Worm (Caenorhabditis elegans) whole organism, mixed stage, embryonic: ENCODE results near the gene srh-170.

ENCODE experiments used
- bed-3 ChIP-seq: fragments of 200-800 bp; sonication (Bioruptor generic); optimal IDR thresholded peaks from 3 replicates; lab custom pipeline; 2018; ENCODE audit warnings: mild to moderate bottlenecking, missing genetic modification characterization, moderate library complexity, missing compliant biosample characterization
- blmp-1 ChIP-seq: fragments of 150-350 bp; optimal IDR thresholded peaks from 2 replicates; lab custom pipeline; 2014; ENCODE audit warnings: missing biosample characterization, missing genetic modification characterization
- ceh-39 ChIP-seq: fragments of 150-350 bp; optimal IDR thresholded peaks from 2 replicates; lab custom pipeline; 2014; ENCODE audit warnings: missing biosample characterization, missing genetic modification characterization
- ceh-43 ChIP-seq: fragments of 200-800 bp; sonication (Bioruptor generic); optimal IDR thresholded peaks from 2 replicates; lab custom pipeline; 2018; ENCODE audit warnings: mild to moderate bottlenecking, missing genetic modification characterization, moderate library complexity, missing compliant biosample characterization
- ces-1 ChIP-seq: fragments of 150-350 bp; optimal IDR thresholded peaks from 2 replicates; lab custom pipeline; 2014; ENCODE audit warnings: missing biosample characterization, missing genetic modification reagents, missing genetic modification characterization
- cnd-1 ChIP-seq: fragments of 200-800 bp; sonication (Bioruptor generic); optimal IDR thresholded peaks from 2 replicates; lab custom pipeline; 2018; ENCODE audit warnings: mild to moderate bottlenecking, missing genetic modification characterization, missing compliant biosample characterization
- elt-1 ChIP-seq: sonication (generic microtip); optimal IDR thresholded peaks from 2 replicates; lab custom pipeline; 2017; ENCODE audit warnings: missing genetic modification characterization, mild to moderate bottlenecking, missing compliant biosample characterization, antibody characterized with exemption, moderate library complexity, borderline replicate concordance; ENCODE audit not compliant: insufficient read depth
- elt-3 ChIP-seq: fragments of 150-350 bp; optimal IDR thresholded peaks from 2 replicates; lab custom pipeline; 2014; ENCODE audit warnings: missing biosample characterization, missing genetic modification characterization
- ham-2 ChIP-seq: fragments of 200-800 bp; sonication (Bioruptor generic); optimal IDR thresholded peaks from 2 replicates; lab custom pipeline; 2018; ENCODE audit warnings: mild to moderate bottlenecking, missing genetic modification characterization, missing compliant biosample characterization
- hlh-1 ChIP-seq: fragments of 150-350 bp; optimal IDR thresholded peaks from 2 replicates; lab custom pipeline; 2014; ENCODE audit warnings: missing biosample characterization, missing genetic modification reagents, missing genetic modification characterization
- lin-13 ChIP-seq: fragments of 150-350 bp; optimal IDR thresholded peaks from 2 replicates; lab custom pipeline; 2014; ENCODE audit warnings: missing biosample characterization, missing genetic modification characterization
- lin-32 ChIP-seq: fragments of 200-800 bp; sonication (Bioruptor generic); optimal IDR thresholded peaks from 2 replicates; lab custom pipeline; 2018; ENCODE audit warnings: mild to moderate bottlenecking, missing genetic modification characterization, missing compliant biosample characterization
- lsy-2 ChIP-seq: fragments of 150-350 bp; optimal IDR thresholded peaks from 2 replicates; lab custom pipeline; 2014; ENCODE audit warnings: missing biosample characterization, missing genetic modification characterization
- mab-5 ChIP-seq: fragments of 150-350 bp; optimal IDR thresholded peaks from 2 replicates; lab custom pipeline; 2014; ENCODE audit warnings: missing biosample characterization, missing genetic modification characterization
- mep-1 ChIP-seq: fragments of 150-350 bp; optimal IDR thresholded peaks from 2 replicates; lab custom pipeline; 2017; ENCODE audit warnings: missing biosample characterization, missing genetic modification reagents, missing genetic modification characterization, inconsistent platforms
- mls-2 ChIP-seq: sonication (generic microtip); optimal IDR thresholded peaks from 2 replicates; lab custom pipeline; 2016; ENCODE audit warnings: mild to moderate bottlenecking, missing genetic modification characterization, moderate library complexity, missing compliant biosample characterization
- nhr-12 ChIP-seq: fragments of 150-350 bp; optimal IDR thresholded peaks from 2 replicates; lab custom pipeline; 2014; ENCODE audit warnings: missing biosample characterization, missing genetic modification characterization
- nhr-237 ChIP-seq: fragments of 150-350 bp; optimal IDR thresholded peaks from 2 replicates; lab custom pipeline; 2014; ENCODE audit warnings: missing biosample characterization, missing genetic modification characterization
- nhr-28 ChIP-seq: fragments of 150-350 bp; optimal IDR thresholded peaks from 2 replicates; lab custom pipeline; 2014; ENCODE audit warnings: missing biosample characterization, missing genetic modification characterization
- nhr-76 ChIP-seq: sonication (generic microtip); optimal IDR thresholded peaks from 2 replicates; lab custom pipeline; 2017; ENCODE audit warnings: missing biosample characterization, missing genetic modification characterization
- pha-4 ChIP-seq: fragments of 150-350 bp; optimal IDR thresholded peaks from 2 replicates; lab custom pipeline; 2018; ENCODE audit warnings: missing biosample characterization, missing genetic modification reagents, missing genetic modification characterization
- sem-2 ChIP-seq: fragments of 200-800 bp; sonication (Bioruptor generic); optimal IDR thresholded peaks from 2 replicates; lab custom pipeline; 2018; ENCODE audit warnings: mild to moderate bottlenecking, missing genetic modification characterization, missing compliant biosample characterization
- sptf-1 ChIP-seq: sonication (generic microtip); optimal IDR thresholded peaks from 2 replicates; lab custom pipeline; 2017; ENCODE audit warnings: mild to moderate bottlenecking, missing genetic modification characterization, moderate library complexity, missing compliant biosample characterization
- tbx-8 ChIP-seq: fragments of 200-800 bp; sonication (Bioruptor generic); optimal IDR thresholded peaks from 2 replicates; lab custom pipeline; 2018; ENCODE audit warnings: mild to moderate bottlenecking, missing genetic modification characterization, moderate library complexity, missing compliant biosample characterization
- unc-62 ChIP-seq: fragments of 150-350 bp; optimal IDR thresholded peaks from 2 replicates; lab custom pipeline; 2014; ENCODE audit warnings: missing biosample characterization, missing genetic modification reagents, missing genetic modification characterization
- zip-8 ChIP-seq: fragments of 150-350 bp; optimal IDR thresholded peaks from 2 replicates; lab custom pipeline; 2014; ENCODE audit warnings: missing biosample characterization, missing genetic modification characterization
- ztf-11 ChIP-seq: fragments of 150-350 bp; optimal IDR thresholded peaks from 2 replicates; lab custom pipeline; 2014; ENCODE audit warnings: missing biosample characterization, missing genetic modification characterization

srh-170 gene

DNA sequence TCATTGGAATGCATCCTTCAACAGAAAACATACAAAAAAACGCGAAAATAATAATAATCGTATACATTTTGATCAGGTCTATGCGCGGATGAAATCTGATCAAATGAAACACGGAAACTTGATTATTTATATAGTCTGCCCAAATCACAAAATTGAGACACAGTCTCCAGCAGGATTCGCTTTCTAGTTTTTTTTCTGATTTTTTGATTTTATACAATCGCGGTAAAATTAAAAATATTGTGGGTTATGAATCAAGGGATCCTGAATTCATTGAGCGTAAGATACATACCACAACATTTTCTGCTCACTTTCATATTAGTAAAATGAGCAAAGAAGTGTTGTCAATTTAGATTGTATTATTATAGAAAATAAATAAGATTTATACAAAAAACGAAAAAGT is 39.6 kb downstream of the srh-170 start, which contains the start of gene clec-230:
TSS of gene clec-230 (minus strand) at position 101 of the 400 bp plus-strand sequence.
- TF ChIP-seq lsy-2 (no peak), lin-32 (GFP tag; lab: Kevin White, UChicago) (no peak), bed-3 (GFP tag; lab: Kevin White, UChicago) (no peak), elt-3 (tag; lab: Kevin White, UChicago) (no peak)

DNA sequence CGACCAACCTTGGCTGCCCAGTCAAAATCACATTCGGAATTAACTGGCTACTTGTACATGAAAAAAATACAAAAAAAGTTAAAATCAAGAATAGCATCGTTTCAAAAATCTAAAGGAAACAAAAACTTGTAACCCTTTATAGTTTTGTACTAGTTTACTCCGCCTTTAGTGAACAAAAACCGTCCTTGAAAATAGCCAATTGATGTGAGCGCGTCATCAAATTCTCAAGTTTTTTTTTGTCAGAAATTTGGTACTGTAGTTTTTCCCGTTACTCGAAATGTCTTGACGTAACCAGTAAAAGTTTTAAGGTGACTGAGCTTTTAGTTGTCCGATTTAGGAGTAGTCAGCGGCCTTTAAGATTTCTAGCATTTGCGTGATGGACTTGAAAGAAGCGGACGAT is 41.4 kb downstream of the srh-170 start, which contains the start of gene C29F3.3:
TSS of gene C29F3.3 (minus strand) at position 101 of the 400 bp plus-strand sequence.
- TF ChIP-seq elt-1 (tag; lab: Kevin White, UChicago) = no peak
- no peak for TF ChIP-seq pha-4 (tag; lab: Kevin White, UChicago)
- TF ChIP-seq nhr-12 (tag; lab: Kevin White, UChicago) = no peak
- TF ChIP-seq, all 35 proteins: peak for 0

DNA sequence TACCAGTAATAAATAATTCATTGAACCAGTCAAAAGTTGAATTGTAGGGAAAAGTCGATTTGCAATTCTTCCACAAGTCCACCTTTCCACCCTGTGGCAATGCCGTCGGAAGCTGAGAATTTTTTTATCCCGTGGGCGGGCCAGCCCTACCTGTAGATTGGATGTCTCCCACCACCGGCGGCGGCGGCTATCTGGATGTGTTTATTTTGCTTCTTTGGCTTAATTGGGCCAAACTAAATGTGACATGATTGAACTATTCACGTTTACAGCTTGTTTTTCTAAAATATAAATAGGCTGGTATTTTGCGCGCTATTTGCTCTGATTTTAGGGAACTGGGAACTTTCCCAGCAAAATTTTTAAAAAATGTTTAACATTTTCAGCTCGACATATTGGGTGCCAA is 44.2 kb downstream of the srh-170 start, which contains the start of gene wrt-8:
TSS of gene wrt-8 (minus strand) at position 101 of the 400 bp plus-strand sequence.
- TF ChIP-seq mep-1 (tag; lab: Kevin White, UChicago) = no peak
- TF ChIP-seq mls-2 (tag; lab: Kevin White, UChicago) = no peak
- TF ChIP-seq lin-13 (tag; lab: Kevin White, UChicago) = no peak
- no peak for TF ChIP-seq blmp-1
- no peak for TF ChIP-seq ztf-11

- TF ChIP-seq mab-5 (tag; lab: Kevin White, UChicago) (no peak), tbx-8 (no peak), ztf-11 (no peak), unc-62 (GFP tag; lab: Kevin White, UChicago) (no peak), nhr-28 (no peak), sem-2 (GFP tag; lab: Kevin White, UChicago) (no peak), nhr-237 (no peak), elt-1 (tag; lab: Kevin White, UChicago) (no peak), bed-3 (GFP tag; lab: Kevin White, UChicago) (no peak), ham-2 (GFP tag; lab: Kevin White, UChicago) (no peak), pha-4 (tag; lab: Kevin White, UChicago) (no peak), ces-1 (no peak)
Observed at ce11 chrV:15341404-15341803, 47.3 kb downstream of the srh-170 start, which contains the start of gene clec-229. clec-229 (minus strand) TSS chrV:15341504.

ce11 chrV:15339363-15339762 is 49.3 kb downstream of the srh-170 start, which contains the start of gene clec-228:
clec-228 (minus strand) TSS chrV:15339463.
- TF ChIP-seq nhr-76 (tag; lab: Kevin White, UChicago) (no peak), unc-62 (GFP tag; lab: Kevin White, UChicago) (no peak), nhr-237 (no peak), hlh-1 (tag; lab: Kevin White, UChicago) (no peak), mab-5 (tag; lab: Kevin White, UChicago) (no peak), sem-2 (GFP tag; lab: Kevin White, UChicago) (no peak), pha-4 (tag; lab: Kevin White, UChicago) (no peak), ham-2 (GFP tag; lab: Kevin White, UChicago) (no peak), elt-1 (tag; lab: Kevin White, UChicago) (no peak), cnd-1 (no peak), mls-2 (tag; lab: Kevin White, UChicago) (no peak), nhr-12 (tag; lab: Kevin White, UChicago) (no peak), ceh-39 (tag; lab: Kevin White, UChicago) (no peak), sptf-1 (tag; lab: Kevin White, UChicago) (no peak), ceh-43 (GFP tag; lab: Kevin White, UChicago) (no peak), zip-8 (tag; lab: Kevin White, UChicago) (no peak)

ce11 chrV:15337405-15337804 is 51.3 kb downstream of the srh-170 start, which contains the start of gene wrt-7:
wrt-7 (minus strand) TSS chrV:15337505.
- TF ChIP-seq mls-2 (tag; lab: Kevin White, UChicago) (no peak), ztf-11 (no peak)
